Fruit fly (Drosophila melanogaster): ENCODE data around the gene CG7387.
A peak's percentile ranks its signal among the peaks of the same experiment; 100 is the strongest.

The CG7387 gene

dm6 chr3L:8185263-8186227 lies 7.4 kb downstream of the CG7387 start (continued):
- peak; percentile 13 for TF ChIP-seq CG4318 (GFP tag; optimal IDR thresholded peaks at IDR 0.05)
- TF ChIP-seq svp (GFP tag), result peak; percentile 77
- peak; percentile 64 for TF ChIP-seq CG7368 (GFP tag; optimal IDR thresholded peaks at IDR 0.05)
- TF ChIP-seq CG15336 (GFP tag; IDR thresholded peaks at IDR 0.05), result 0 out of 2 replicates have a peak, but pooled peaks have one; percentile 55
- TF ChIP-seq Sox14 (GFP tag; optimal IDR thresholded peaks at IDR 0.05), result peak; percentile 82
- peak; percentile 50 for TF ChIP-seq CG10631 (GFP tag; optimal IDR thresholded peaks at IDR 0.05)
- TF ChIP-seq eg (GFP tag; IDR thresholded peaks at IDR 0.05), result peak; percentile 61; the same call in 2 of the 3 replicates
- peak; percentile 40 for TF ChIP-seq Lpt (GFP tag; optimal IDR thresholded peaks at IDR 0.05)
- TF ChIP-seq dac (GFP tag; optimal IDR thresholded peaks at IDR 0.05), result peak; percentile 14
- TF ChIP-seq dsx (GFP tag; optimal IDR thresholded peaks at IDR 0.05; ENCODE audit: poor library complexity, severe bottlenecking), result peak; percentile 36
- TF ChIP-seq fd85E (GFP tag; optimal IDR thresholded peaks at IDR 0.05), result no peak
- TF ChIP-seq Eip75B (GFP tag; optimal IDR thresholded peaks at IDR 0.05), result peak; percentile 63
- peak in 1 of 2 experiments; percentile 13 for TF ChIP-seq ss (GFP tag; optimal IDR thresholded peaks at IDR 0.05)
- TF ChIP-seq Hr4 (GFP tag; optimal IDR thresholded peaks at IDR 0.05), result peak; percentile 74
- peak; percentile 55 for TF ChIP-seq net (GFP tag; optimal IDR thresholded peaks at IDR 0.05)
- TF ChIP-seq Blimp-1 (GFP tag; optimal IDR thresholded peaks at IDR 0.05), result no peak
- TF ChIP-seq acj6 (GFP tag; optimal IDR thresholded peaks at IDR 0.05), result peak; percentile 74
- peak; percentile 64 for TF ChIP-seq Gug (GFP tag; IDR thresholded peaks at IDR 0.05)
- no peak for TF ChIP-seq CG6276 (GFP tag; optimal IDR thresholded peaks at IDR 0.05)
- TF ChIP-seq Sox15 (GFP tag; optimal IDR thresholded peaks at IDR 0.05), result peak; percentile 60
- peak; percentile 53 for TF ChIP-seq esn (GFP tag; optimal IDR thresholded peaks at IDR 0.05)
- TF ChIP-seq CG8119 (GFP tag; IDR thresholded peaks at IDR 0.05), result peak; percentile 50
- peak; percentile 94 for TF ChIP-seq Eip78C (GFP tag)
- peak; percentile 79 for TF ChIP-seq OdsH (GFP tag; optimal IDR thresholded peaks at IDR 0.05)
- peak; percentile 52 for TF ChIP-seq Hr39 (GFP tag; optimal IDR thresholded peaks at IDR 0.05)
- no peak for TF ChIP-seq Hr38 (GFP tag; optimal IDR thresholded peaks at IDR 0.05)
- peak; percentile 57 for TF ChIP-seq CG11762 (GFP tag; optimal IDR thresholded peaks at IDR 0.05; ENCODE audit: insufficient read depth)
- TF ChIP-seq CG1621 (tag; optimal IDR thresholded peaks at IDR 0.05), result peak; percentile 44
- peak; percentile 74 for TF ChIP-seq fkh (GFP tag; optimal IDR thresholded peaks at IDR 0.05)

- no peak for TF ChIP-seq CG3032 (tag; optimal IDR thresholded peaks at IDR 0.05)
- no peak for TF ChIP-seq Ets21C (GFP tag; optimal IDR thresholded peaks at IDR 0.05)
- TF ChIP-seq Eip93F (GFP tag; optimal IDR thresholded peaks at IDR 0.05), result no peak
- TF ChIP-seq Eip78C (GFP tag), result peak; percentile 34
- TF ChIP-seq Hr39 (GFP tag; optimal IDR thresholded peaks at IDR 0.05), result no peak
- TF ChIP-seq fd59A (GFP tag; optimal IDR thresholded peaks at IDR 0.05), result no peak
- peak; percentile 65 for TF ChIP-seq fkh (GFP tag; optimal IDR thresholded peaks at IDR 0.05)
- TF ChIP-seq svp (GFP tag), result no peak
- TF ChIP-seq CG6854 (GFP tag; optimal IDR thresholded peaks at IDR 0.05), result peak; percentile 56
- TF ChIP-seq Sox102F (GFP tag; optimal IDR thresholded peaks at IDR 0.05), result no peak
- no peak for TF ChIP-seq CG32006 (GFP tag; optimal IDR thresholded peaks at IDR 0.05)
These were observed 12.3 kb downstream of the CG7387 start, which contains the start of the genes mthl7 and Uxs for dm6 chr3L:8180464-8181137. mthl7 (minus strand) TSS chr3L:8180514. Uxs (plus strand) TSS chr3L:8180923.
